Worm (Caenorhabditis elegans): Measurements from ENCODE around the gene set-16.

DNA sequence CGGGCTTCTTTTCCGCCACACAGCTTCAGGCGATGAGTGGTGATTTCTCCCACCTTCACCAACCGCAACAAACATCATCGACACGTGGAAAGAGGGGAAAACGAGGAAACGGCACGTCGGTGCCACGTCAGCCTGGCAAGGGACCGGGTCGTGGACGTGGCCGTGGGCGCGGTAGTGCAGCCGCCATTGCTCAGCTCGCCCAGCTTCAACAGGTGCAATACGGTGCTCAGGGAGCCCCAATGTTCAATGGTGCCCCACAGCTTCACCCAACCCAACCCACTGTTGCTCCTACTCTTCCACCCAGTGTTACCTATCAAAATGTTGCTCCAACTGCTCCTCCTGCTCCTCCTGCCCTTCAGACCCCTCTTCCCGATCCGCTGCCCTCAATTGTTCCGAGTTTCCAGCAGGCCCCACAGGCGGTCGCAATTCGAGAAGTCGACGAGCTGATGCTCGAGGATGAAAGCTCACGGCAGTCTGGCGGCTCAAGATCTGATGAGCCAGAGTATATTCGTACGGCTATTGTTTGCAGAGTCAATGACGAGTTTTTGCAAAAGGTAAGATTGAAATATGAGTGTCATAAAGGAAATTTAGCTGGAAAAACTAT, 2.3 kb downstream of the set-16 start:
- no peak for TF ChIP-seq blmp-1 (tag; optimal IDR thresholded peaks at IDR 0.05)
- TF ChIP-seq unc-62 (GFP tag; optimal IDR thresholded peaks at IDR 0.05): no peak
- no peak for TF ChIP-seq nhr-12 (tag; optimal IDR thresholded peaks at IDR 0.05)
